Worm (Caenorhabditis elegans) whole organism, L1 larva: ENCODE results near the gene T13C5.9.

Source experiments
- alr-1 ChIP-seq: fragments of 200-800 bp; sonication (Bioruptor generic); optimal IDR thresholded peaks from 2 replicates; lab custom pipeline; 2018; ENCODE audit warnings: borderline replicate concordance, mild to moderate bottlenecking, missing genetic modification characterization, missing compliant biosample characterization
- aly-2 ChIP-seq: fragments of 150-350 bp; optimal IDR thresholded peaks from 2 replicates; lab custom pipeline; 2014; ENCODE audit warnings: missing biosample characterization, missing genetic modification characterization
- blmp-1 ChIP-seq: fragments of 150-350 bp; optimal IDR thresholded peaks from 2 replicates; lab custom pipeline; 2014; ENCODE audit warnings: missing biosample characterization, missing genetic modification characterization
- ceh-63 ChIP-seq: fragments of 200-800 bp; sonication (Bioruptor generic); optimal IDR thresholded peaks from 2 replicates; lab custom pipeline; 2018; ENCODE audit warnings: mild to moderate bottlenecking, missing genetic modification characterization, missing compliant biosample characterization
- ceh-8 ChIP-seq: fragments of 200-800 bp; sonication (Bioruptor generic); optimal IDR thresholded peaks from 2 replicates; lab custom pipeline; 2018; ENCODE audit warnings: mild to moderate bottlenecking, missing genetic modification characterization, moderate library complexity, missing compliant biosample characterization
- ceh-82 ChIP-seq, 3 experiments: fragments of 150-350 bp in 1 of 3; sonication (generic microtip) in 2 of 3; optimal IDR thresholded peaks; 2 replicates each; lab custom pipeline; 2014 to 2017; ENCODE audit warnings: missing biosample characterization in 3 of 3, missing genetic modification characterization in 3 of 3
- ces-1 ChIP-seq: fragments of 150-350 bp; optimal IDR thresholded peaks from 2 replicates; lab custom pipeline; 2014; ENCODE audit warnings: missing biosample characterization, missing genetic modification reagents, missing genetic modification characterization
- dpl-1 ChIP-seq, 3 experiments: fragments of 150-350 bp in 2 of 3; sonication (generic microtip) in 1 of 3; optimal IDR thresholded peaks; 2 replicates each; lab custom pipeline; 2014 to 2017; ENCODE audit warnings: missing biosample characterization in 3 of 3, missing genetic modification characterization in 3 of 3, missing genetic modification reagents in 3 of 3
- efl-1 ChIP-seq, 4 experiments: fragments of 150-350 bp; optimal IDR thresholded peaks in 3 of 4; peaks in 1 of 4; 1 replicate in 1 of 4; 2 replicates in 3 of 4; lab custom pipeline; 2014; ENCODE audit warnings: missing biosample characterization in 2 of 4, missing genetic modification characterization in 2 of 4, missing genetic modification reagents in 2 of 4
- efl-3 ChIP-seq: fragments of 200-800 bp; sonication (Bioruptor generic); optimal IDR thresholded peaks from 2 replicates; lab custom pipeline; 2018; ENCODE audit warnings: mild to moderate bottlenecking, missing genetic modification characterization, missing compliant biosample characterization
- egl-13 ChIP-seq: sonication (generic microtip); optimal IDR thresholded peaks from 2 replicates; lab custom pipeline; 2016; ENCODE audit warnings: missing genotype, missing genetic modification reagents, missing genetic modification characterization, missing compliant biosample characterization
- elt-2 ChIP-seq: sonication (generic microtip); optimal IDR thresholded peaks from 2 replicates; lab custom pipeline; 2016; ENCODE audit warnings: missing genetic modification characterization, mild to moderate bottlenecking, inconsistent platforms, missing compliant biosample characterization, missing genetic modification reagents
- fos-1 ChIP-seq: fragments of 150-350 bp; optimal IDR thresholded peaks from 2 replicates; lab custom pipeline; 2014; ENCODE audit warnings: missing biosample characterization, missing genetic modification characterization
- grh-1 ChIP-seq: fragments of 200-800 bp; sonication (Bioruptor generic); IDR thresholded peaks from 2 replicates; pipeline ENCODE4 v1.3.6; 2022; ENCODE audit warnings: missing genetic modification reagents, missing genetic modification characterization, missing compliant biosample characterization
- isw-1 ChIP-seq: fragments of 200-800 bp; sonication (Bioruptor generic); IDR thresholded peaks from 2 replicates; pipeline ENCODE4 v1.3.6; 2022; ENCODE audit warnings: missing genetic modification characterization, missing compliant biosample characterization
- jun-1 ChIP-seq: fragments of 150-350 bp; optimal IDR thresholded peaks from 2 replicates; lab custom pipeline; 2014; ENCODE audit warnings: missing biosample characterization, missing genetic modification reagents, missing genetic modification characterization
- lin-15B ChIP-seq: fragments of 150-350 bp; sonication (generic microtip); optimal IDR thresholded peaks from 3 replicates; lab custom pipeline; 2014; ENCODE audit warnings: missing biosample characterization, missing genetic modification characterization
- lin-35 ChIP-seq, 2 experiments: fragments of 150-350 bp; optimal IDR thresholded peaks; 2 replicates each; lab custom pipeline; 2014; ENCODE audit warnings: missing biosample characterization in 2 of 2, missing genetic modification characterization in 2 of 2, missing genetic modification reagents in 2 of 2
- nhr-11 ChIP-seq: fragments of 150-350 bp; optimal IDR thresholded peaks from 2 replicates; lab custom pipeline; 2014; ENCODE audit warnings: missing biosample characterization, missing genetic modification characterization
- nhr-12 ChIP-seq: sonication (generic microtip); optimal IDR thresholded peaks from 2 replicates; lab custom pipeline; 2017; ENCODE audit warnings: missing biosample characterization, missing genetic modification characterization
- nhr-19 ChIP-seq: fragments of 200-800 bp; sonication (Bioruptor generic); conservative IDR thresholded peaks from 2 replicates; pipeline ENCODE4 v1.3.6; 2022; ENCODE audit warnings: missing genetic modification characterization, missing compliant biosample characterization
- nhr-237 ChIP-seq: fragments of 150-350 bp; optimal IDR thresholded peaks from 2 replicates; lab custom pipeline; 2014; ENCODE audit warnings: missing biosample characterization, missing genetic modification characterization
- nhr-28 ChIP-seq: fragments of 150-350 bp; optimal IDR thresholded peaks from 2 replicates; lab custom pipeline; 2014; ENCODE audit warnings: missing biosample characterization, missing genetic modification characterization
- nhr-77 ChIP-seq: fragments of 150-350 bp; optimal IDR thresholded peaks from 2 replicates; lab custom pipeline; 2014; ENCODE audit warnings: missing biosample characterization, missing genetic modification characterization
- nhr-85 ChIP-seq: sonication (generic microtip); peaks from one replicate; lab custom pipeline; 2016; ENCODE audit warnings: missing genetic modification characterization, inconsistent platforms, missing compliant biosample characterization
- nhr-90 ChIP-seq: sonication (generic microtip); optimal IDR thresholded peaks from 2 replicates; lab custom pipeline; 2016; ENCODE audit warnings: mild to moderate bottlenecking, missing genetic modification characterization, missing compliant biosample characterization; ENCODE audit not compliant: poor library complexity
- pax-3 ChIP-seq: fragments of 200-800 bp; sonication (Bioruptor generic); optimal IDR thresholded peaks from 2 replicates; lab custom pipeline; 2018; ENCODE audit warnings: mild to moderate bottlenecking, missing genetic modification characterization, moderate library complexity, missing compliant biosample characterization
- rnt-1 ChIP-seq: sonication (generic microtip); optimal IDR thresholded peaks from 2 replicates; lab custom pipeline; 2016; ENCODE audit warnings: mild to moderate bottlenecking, missing genetic modification characterization, moderate library complexity, missing compliant biosample characterization
- sox-4 ChIP-seq: sonication (generic microtip); optimal IDR thresholded peaks from 2 replicates; lab custom pipeline; 2016; ENCODE audit warnings: missing genetic modification characterization, missing compliant biosample characterization
- tbx-2 ChIP-seq: sonication (generic microtip); optimal IDR thresholded peaks from 2 replicates; lab custom pipeline; 2016; ENCODE audit warnings: missing genetic modification characterization, missing compliant biosample characterization
- unc-30 ChIP-seq: sonication (generic microtip); optimal IDR thresholded peaks from 2 replicates; lab custom pipeline; 2017; ENCODE audit warnings: missing biosample characterization, missing genetic modification characterization
- zag-1 ChIP-seq: fragments of 150-350 bp; optimal IDR thresholded peaks from 2 replicates; lab custom pipeline; 2014; ENCODE audit warnings: missing biosample characterization, missing genetic modification characterization
- ztf-11 ChIP-seq, 2 experiments: sonication (generic microtip); optimal IDR thresholded peaks; 2 replicates each; lab custom pipeline; 2016 to 2017; ENCODE audit warnings: missing genetic modification characterization in 2 of 2, missing biosample characterization in 1 of 2, missing compliant biosample characterization in 1 of 2

T13C5.9 gene

ce11 chrX:6157411-6157916, 32.6 kb upstream of the T13C5.9 start:
- TF ChIP-seq rnt-1 (no peak), nhr-77 (tag; lab: Kevin White, UChicago) (no peak), isw-1 (no peak), zag-1 (tag; lab: Kevin White, UChicago) (no peak), efl-1 (optimal IDR thresholded peaks at IDR 0.05; lab: Kevin White, UChicago) (no peak), efl-1 (GFP tag; optimal IDR thresholded peaks at IDR 0.05 in 1 of 2; lab: Kevin White, UChicago) (peak in 1 of 2 experiments; percentile 66), pax-3 (tag; lab: Kevin White, UChicago) (no peak), elt-2 (tag; lab: Kevin White, UChicago) (peak; percentile 58), alr-1 (tag; lab: Kevin White, UChicago) (no peak)

ce11 chrX:6159562-6159961, 30.5 kb upstream of the T13C5.9 start:
- no peak for TF ChIP-seq efl-3

ce11 chrX:6160427-6160826, 29.6 kb upstream of the T13C5.9 start, which contains the start of gene odd-2:
Gene odd-2 (minus strand): TSS chrX:6160527.
- TF ChIP-seq unc-30, result no peak
- TF ChIP-seq nhr-11 (tag; lab: Kevin White, UChicago), result no peak

- TF ChIP-seq rnt-1 (no peak), aly-2 (tag; lab: Kevin White, UChicago) (no peak), tbx-2 (tag; lab: Kevin White, UChicago) (no peak), fos-1 (tag; lab: Kevin White, UChicago) (no peak)
Observed at ce11 chrX:6162037-6162436, 28.0 kb upstream of the T13C5.9 start.

ce11 chrX:6167376-6167775, 22.7 kb upstream of the T13C5.9 start:
- TF ChIP-seq nhr-12 (tag; lab: Kevin White, UChicago) (no peak), unc-30 (no peak), nhr-28 (tag; lab: Kevin White, UChicago) (no peak), ceh-63 (no peak), isw-1 (no peak), fos-1 (tag; lab: Kevin White, UChicago) (no peak), alr-1 (tag; lab: Kevin White, UChicago) (no peak), nhr-85 (tag; lab: Kevin White, UChicago) (no peak), blmp-1 (tag; lab: Kevin White, UChicago) (no peak), nhr-90 (tag; lab: Kevin White, UChicago) (no peak), nhr-19 (no peak), lin-15B (tag; lab: Kevin White, UChicago) (no peak), egl-13 (no peak), ces-1 (GFP tag; lab: Kevin White, UChicago) (no peak)
- TF ChIP-seq, all 84 proteins: peak for 0

ce11 chrX:6169252-6169651, 20.8 kb upstream of the T13C5.9 start, which contains the start of gene T25B2.2:
Gene T25B2.2 (plus strand): TSS chrX:6169643.
- peak; percentile 92 for TF ChIP-seq elt-2 (tag; lab: Kevin White, UChicago)
- peak in 1 of 2 experiments; percentile 40 for TF ChIP-seq lin-35 (GFP tag; optimal IDR thresholded peaks at IDR 0.05; lab: Kevin White, UChicago)
- no peak for TF ChIP-seq dpl-1 (GFP tag; optimal IDR thresholded peaks at IDR 0.05; lab: Kevin White, UChicago)
- TF ChIP-seq ces-1 (GFP tag; lab: Kevin White, UChicago), result no peak
- TF ChIP-seq jun-1, result peak; percentile 21
- TF ChIP-seq nhr-90 (tag; lab: Kevin White, UChicago), result no peak

ce11 chrX:6173656-6174055, 16.4 kb upstream of the T13C5.9 start, which contains the start of gene T25B2.1:
Gene T25B2.1 (plus strand): TSS chrX:6173956.
- TF ChIP-seq ceh-82 (tag; optimal IDR thresholded peaks at IDR 0.05; lab: Kevin White, UChicago), result no peak
- no peak for TF ChIP-seq ceh-8 (GFP tag; lab: Kevin White, UChicago)
- TF ChIP-seq nhr-237 (tag; lab: Kevin White, UChicago), result no peak
- TF ChIP-seq efl-3, result no peak
- TF ChIP-seq nhr-77 (tag; lab: Kevin White, UChicago), result no peak
- no peak for TF ChIP-seq grh-1 (GFP tag; lab: Robert Waterston, UW)
- no peak for TF ChIP-seq blmp-1 (tag; lab: Kevin White, UChicago)
- no peak for TF ChIP-seq sox-4 (tag; lab: Kevin White, UChicago)
- TF ChIP-seq ztf-11 (tag; optimal IDR thresholded peaks at IDR 0.05; lab: Kevin White, UChicago), result no peak
